Fruit fly (Drosophila melanogaster) whole organism, pupa: ENCODE measurements around the gene smp-30.

Experiments
- CG13204 ChIP-seq: fragments of 200-800 bp; sonication (Bioruptor generic); optimal IDR thresholded peaks from 2 replicates; lab custom pipeline; 2018; ENCODE audit warnings: missing biosample characterization, mild to moderate bottlenecking, missing genetic modification characterization, moderate library complexity
- CG17806 ChIP-seq: fragments of 200-800 bp; sonication (Bioruptor generic); optimal IDR thresholded peaks from 2 replicates; lab custom pipeline; 2018; ENCODE audit warnings: missing biosample characterization, mild to moderate bottlenecking, missing genetic modification characterization, moderate library complexity
- CG8159 ChIP-seq: fragments of 200-800 bp; sonication (Bioruptor generic); optimal IDR thresholded peaks from 3 replicates; lab custom pipeline; 2018; ENCODE audit warnings: missing biosample characterization, mild to moderate bottlenecking, missing genetic modification characterization, moderate library complexity
- EcR ChIP-seq: fragments of 200-800 bp; sonication (Bioruptor generic); optimal IDR thresholded peaks from 3 replicates; lab custom pipeline; 2019; ENCODE audit warnings: missing biosample characterization, missing genetic modification characterization, mild to moderate bottlenecking, moderate library complexity, missing genetic modification reagents
- Pif1B ChIP-seq: fragments of 200-800 bp; sonication (Bioruptor generic); optimal IDR thresholded peaks from 3 replicates; lab custom pipeline; 2016; ENCODE audit warnings: missing biosample characterization, missing genetic modification characterization
- fd96Ca ChIP-seq: fragments of 200-800 bp; sonication (Bioruptor generic); IDR thresholded peaks from 3 replicates; pipeline ENCODE4 v1.3.6; 2022; ENCODE audit warnings: missing biosample characterization, missing genetic modification characterization
- gl ChIP-seq: fragments of 200-800 bp; sonication (Bioruptor generic); optimal IDR thresholded peaks from 2 replicates; lab custom pipeline; 2018; ENCODE audit warnings: missing biosample characterization, mild to moderate bottlenecking, missing genetic modification characterization
- rn ChIP-seq: fragments of 200-800 bp; sonication (Bioruptor generic); IDR thresholded peaks from 2 replicates; pipeline ENCODE4 v1.3.6; 2022; ENCODE audit warnings: missing biosample characterization, missing genetic modification characterization

DNA sequence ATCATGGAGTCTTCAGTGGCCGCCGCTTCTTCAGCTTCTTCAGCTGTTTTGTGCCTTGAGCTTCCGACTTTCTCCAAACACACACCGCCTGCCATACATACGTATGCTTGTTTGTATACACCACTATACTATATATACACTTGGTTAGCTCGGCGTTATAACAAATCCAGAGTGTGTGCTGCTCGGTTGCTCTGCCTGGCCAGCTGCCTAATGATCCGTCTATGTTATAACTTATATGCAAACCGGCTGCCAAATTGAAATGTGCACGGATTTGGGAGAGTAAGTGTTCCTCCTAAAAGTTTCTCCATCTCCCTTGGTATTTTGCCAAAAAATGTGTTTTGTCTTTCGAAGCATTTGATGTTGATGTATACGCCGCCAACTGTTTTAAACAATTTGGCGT is 12.4 kb upstream of the smp-30 start:
- no peak for TF ChIP-seq rn (GFP tag; lab: Robert Waterston, UW)
- TF ChIP-seq Pif1B (GFP tag; lab: Kevin White, UChicago), result no peak
- no peak for TF ChIP-seq CG17806 (tag; lab: Kevin White, UChicago)
- no peak for TF ChIP-seq gl (tag; lab: Kevin White, UChicago)
- no peak for TF ChIP-seq EcR (GFP tag; lab: Kevin White, UChicago)
- no peak for TF ChIP-seq CG8159
- TF ChIP-seq fd96Ca (GFP tag; lab: Robert Waterston, UW), result no peak
- TF ChIP-seq CG13204, result no peak
